Worm (Caenorhabditis elegans) whole organism, midembryonic: ENCODE data around the gene C05E11.2.

Experiments
- T22C8.4 ChIP-seq: fragments of 200-800 bp; sonication (Bioruptor generic); IDR thresholded peaks from 2 replicates; pipeline ENCODE4 v1.3.6; 2022; ENCODE audit warnings: missing genetic modification characterization, missing compliant biosample characterization
- cog-1 ChIP-seq: sonication (generic microtip); optimal IDR thresholded peaks from 2 replicates; lab custom pipeline; 2016; ENCODE audit warnings: missing genetic modification characterization, missing compliant biosample characterization
- flt-1 ChIP-seq: fragments of 200-800 bp; sonication (Bioruptor generic); IDR thresholded peaks from 2 replicates; pipeline ENCODE4 v1.3.6; 2022; ENCODE audit warnings: missing genetic modification characterization, missing compliant biosample characterization
- klf-2 ChIP-seq: fragments of 200-800 bp; sonication (Bioruptor generic); conservative IDR thresholded peaks from 2 replicates; pipeline ENCODE4 v1.3.6; 2022; ENCODE audit warnings: missing genetic modification reagents, missing genetic modification characterization, missing compliant biosample characterization
- med-1 ChIP-seq: sonication (generic microtip); optimal IDR thresholded peaks from 2 replicates; lab custom pipeline; 2017; ENCODE audit warnings: missing genetic modification characterization, mild to moderate bottlenecking, missing compliant biosample characterization, antibody characterized with exemption, missing genetic modification reagents; ENCODE audit not compliant: insufficient read depth
- ref-1 ChIP-seq: fragments of 200-800 bp; sonication (Bioruptor generic); conservative IDR thresholded peaks from 2 replicates; pipeline ENCODE4 v1.3.6; 2022; ENCODE audit warnings: missing genetic modification reagents, missing genetic modification characterization, missing compliant biosample characterization
- tab-1 ChIP-seq: fragments of 200-800 bp; sonication (Bioruptor generic); IDR thresholded peaks from 2 replicates; pipeline ENCODE4 v1.3.6; 2022; ENCODE audit warnings: missing genetic modification characterization, missing compliant biosample characterization
- ztf-23 ChIP-seq: fragments of 200-800 bp; sonication (Bioruptor generic); IDR thresholded peaks from 2 replicates; pipeline ENCODE4 v1.3.6; 2022; ENCODE audit warnings: missing genetic modification reagents, missing genetic modification characterization, missing compliant biosample characterization
- ztf-29 ChIP-seq: fragments of 200-800 bp; sonication (Bioruptor generic); IDR thresholded peaks from 2 replicates; pipeline ENCODE4 v1.3.6; 2022; ENCODE audit warnings: missing genetic modification reagents, missing genetic modification characterization, missing compliant biosample characterization

The C05E11.2 gene

DNA sequence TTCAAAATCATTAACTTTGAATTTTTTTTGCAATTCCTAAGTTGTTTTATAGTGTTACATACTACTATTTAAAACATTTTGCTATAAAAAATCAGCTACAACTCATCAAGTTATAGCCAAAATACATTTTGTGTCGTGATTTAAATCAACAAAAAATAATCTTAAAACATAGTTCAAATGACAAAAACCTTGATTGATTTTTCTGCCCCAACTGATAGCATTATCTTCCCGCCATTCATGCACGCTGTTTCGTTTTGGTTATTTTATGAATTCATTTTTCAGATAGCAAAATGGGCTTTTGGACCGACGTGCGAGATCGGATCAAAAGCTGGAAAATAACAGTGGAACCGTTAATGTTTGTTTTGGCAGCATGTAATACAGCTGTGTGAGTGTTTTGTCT, 45.4 kb downstream of the C05E11.2 start, which contains the start of gene slcr-46.1:
slcr-46.1 (plus strand) TSS at position 274 of the 400 bp plus-strand sequence.
- no peak for TF ChIP-seq tab-1 (GFP tag; lab: Robert Waterston, UW)
- no peak for TF ChIP-seq flt-1 (GFP tag; lab: Robert Waterston, UW)
- no peak for TF ChIP-seq ref-1 (GFP tag; lab: Robert Waterston, UW)
- TF ChIP-seq ztf-29 (GFP tag; lab: Robert Waterston, UW): no peak
- no peak for TF ChIP-seq T22C8.4 (GFP tag; lab: Robert Waterston, UW)
- TF ChIP-seq cog-1 (tag; lab: Kevin White, UChicago): no peak
- no peak for TF ChIP-seq med-1
- TF ChIP-seq ztf-23 (GFP tag; lab: Robert Waterston, UW): no peak
- no peak for TF ChIP-seq klf-2 (GFP tag; lab: Robert Waterston, UW)

DNA sequence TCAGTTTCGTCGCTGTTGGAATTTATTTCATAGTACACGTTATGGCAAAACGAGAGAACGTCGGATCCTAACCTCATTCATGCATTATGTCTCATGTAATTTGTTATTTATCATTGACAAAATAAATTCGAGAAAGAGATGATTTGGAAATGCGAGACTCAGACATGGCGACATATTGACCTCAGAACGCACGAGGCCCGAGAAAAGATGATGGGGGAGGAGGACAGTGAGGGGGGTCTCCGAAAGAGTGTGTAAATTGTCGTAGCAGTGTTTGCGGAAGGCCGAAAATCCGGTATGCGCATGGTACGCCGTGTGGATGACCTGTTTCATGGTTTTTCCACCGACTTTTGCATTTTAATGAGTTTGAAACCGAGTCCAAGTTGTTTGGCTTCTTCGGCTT, 48.9 kb downstream of the C05E11.2 start:
- no peak for TF ChIP-seq med-1
- peak; percentile 71; the same call in 1 of the 2 replicates for TF ChIP-seq tab-1 (GFP tag; lab: Robert Waterston, UW)
- TF ChIP-seq T22C8.4 (GFP tag; lab: Robert Waterston, UW): no peak
- TF ChIP-seq cog-1 (tag; lab: Kevin White, UChicago): peak; percentile 70
- TF ChIP-seq flt-1 (GFP tag; lab: Robert Waterston, UW): peak; percentile 53; the same call in 1 of the 2 replicates
- TF ChIP-seq klf-2 (GFP tag; lab: Robert Waterston, UW): 0 out of 2 replicates have a peak, but pooled peaks have one; percentile 5
- no peak for TF ChIP-seq ztf-29 (GFP tag; lab: Robert Waterston, UW)
- TF ChIP-seq ref-1 (GFP tag; lab: Robert Waterston, UW): no peak
- TF ChIP-seq ztf-23 (GFP tag; lab: Robert Waterston, UW): no peak

DNA sequence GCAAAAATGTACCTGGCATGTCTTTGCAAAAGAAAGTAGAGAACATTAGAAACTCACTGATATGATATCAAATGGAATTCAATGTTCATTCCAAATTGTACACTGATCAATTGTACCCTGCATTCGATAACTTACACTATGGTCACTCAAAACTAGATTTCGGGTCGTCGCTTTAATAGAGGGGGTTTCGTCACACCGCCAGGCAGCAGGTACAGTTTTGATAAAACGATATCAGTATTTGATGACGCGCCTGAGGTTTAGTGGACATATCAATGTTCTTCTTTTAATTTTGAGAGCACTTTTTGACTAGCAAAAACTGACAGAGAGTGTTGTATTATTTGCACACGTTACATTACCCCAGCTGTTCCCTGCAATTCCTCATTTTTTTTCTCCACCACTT, 49.4 kb downstream of the C05E11.2 start:
- TF ChIP-seq ztf-29 (GFP tag; lab: Robert Waterston, UW): no peak
- TF ChIP-seq med-1: no peak
- no peak for TF ChIP-seq cog-1 (tag; lab: Kevin White, UChicago)
- no peak for TF ChIP-seq tab-1 (GFP tag; lab: Robert Waterston, UW)
- TF ChIP-seq flt-1 (GFP tag; lab: Robert Waterston, UW): no peak
- TF ChIP-seq ref-1 (GFP tag; lab: Robert Waterston, UW): no peak
- TF ChIP-seq klf-2 (GFP tag; lab: Robert Waterston, UW): no peak

DNA sequence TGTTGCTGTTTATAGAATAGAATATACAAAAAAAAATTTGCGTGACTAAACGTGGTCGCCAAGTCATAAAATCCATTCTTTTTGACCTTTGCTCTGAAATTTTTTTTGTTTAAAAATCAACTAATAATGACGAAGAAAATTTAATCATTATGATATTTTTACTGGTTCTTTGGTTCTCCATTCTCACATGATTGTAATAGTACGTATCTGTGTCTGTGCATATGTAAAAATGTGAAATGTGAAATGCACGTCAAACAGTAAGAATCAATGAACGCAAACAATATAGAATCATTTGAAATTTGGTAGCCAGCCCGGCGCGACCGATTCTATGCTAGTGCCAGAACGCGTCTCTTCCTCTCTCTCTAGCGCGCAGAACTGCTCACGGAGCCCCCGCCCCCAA, 50.1 kb downstream of the C05E11.2 start, which contains the start of gene hosl-1:
hosl-1 (plus strand) TSS at position 301 of the 400 bp plus-strand sequence.
- TF ChIP-seq ztf-23 (GFP tag; lab: Robert Waterston, UW): no peak
- TF ChIP-seq med-1: no peak
- TF ChIP-seq ref-1 (GFP tag; lab: Robert Waterston, UW): no peak
- TF ChIP-seq flt-1 (GFP tag; lab: Robert Waterston, UW): no peak
- TF ChIP-seq cog-1 (tag; lab: Kevin White, UChicago): no peak
- TF ChIP-seq T22C8.4 (GFP tag; lab: Robert Waterston, UW): no peak
- TF ChIP-seq klf-2 (GFP tag; lab: Robert Waterston, UW): no peak
- no peak for TF ChIP-seq tab-1 (GFP tag; lab: Robert Waterston, UW)
- TF ChIP-seq ztf-29 (GFP tag; lab: Robert Waterston, UW): no peak
